Fruit fly (Drosophila melanogaster) whole organism, pupa: ENCODE data around the gene Lgr1.

Experiments
- CG10348 ChIP-seq: fragments of 200-800 bp; sonication (Bioruptor generic); IDR thresholded peaks from 2 replicates; pipeline ENCODE4 v1.3.6; 2022; ENCODE audit warnings: missing biosample characterization, missing genetic modification characterization
- CG12605 ChIP-seq: fragments of 200-800 bp; sonication (Bioruptor generic); IDR thresholded peaks from 2 replicates; pipeline ENCODE4 v1.3.6; 2022; ENCODE audit warnings: missing biosample characterization, missing genetic modification characterization
- CG13204 ChIP-seq: fragments of 200-800 bp; sonication (Bioruptor generic); optimal IDR thresholded peaks from 2 replicates; lab custom pipeline; 2018; ENCODE audit warnings: missing biosample characterization, mild to moderate bottlenecking, missing genetic modification characterization, moderate library complexity
- CG14655 ChIP-seq: fragments of 200-800 bp; sonication (Bioruptor generic); optimal IDR thresholded peaks from 3 replicates; lab custom pipeline; 2017; ENCODE audit warnings: mild to moderate bottlenecking, missing biosample characterization, missing genetic modification reagents, missing genetic modification characterization
- CG15710 ChIP-seq: fragments of 200-800 bp; sonication (Bioruptor generic); optimal IDR thresholded peaks from 2 replicates; lab custom pipeline; 2018; ENCODE audit warnings: missing biosample characterization, mild to moderate bottlenecking, missing genetic modification characterization, moderate library complexity
- CG17806 ChIP-seq: fragments of 200-800 bp; sonication (Bioruptor generic); optimal IDR thresholded peaks from 2 replicates; lab custom pipeline; 2018; ENCODE audit warnings: missing biosample characterization, mild to moderate bottlenecking, missing genetic modification characterization, moderate library complexity
- CG32121 ChIP-seq: fragments of 200-800 bp; sonication (Bioruptor generic); IDR thresholded peaks from 2 replicates; pipeline ENCODE4 v1.3.6; 2022; ENCODE audit warnings: missing biosample characterization, missing genetic modification characterization
- CG34367 ChIP-seq: fragments of 200-800 bp; sonication (Bioruptor generic); optimal IDR thresholded peaks from 2 replicates; lab custom pipeline; 2018; ENCODE audit warnings: missing biosample characterization, mild to moderate bottlenecking, missing genetic modification characterization
- CG4496 ChIP-seq: fragments of 200-800 bp; sonication (Bioruptor generic); IDR thresholded peaks from 3 replicates; pipeline ENCODE4 v1.3.6; 2022; ENCODE audit warnings: missing biosample characterization, missing genetic modification characterization
- CG8159 ChIP-seq: fragments of 200-800 bp; sonication (Bioruptor generic); optimal IDR thresholded peaks from 3 replicates; lab custom pipeline; 2018; ENCODE audit warnings: missing biosample characterization, mild to moderate bottlenecking, missing genetic modification characterization, moderate library complexity
- CG8301 ChIP-seq: fragments of 200-800 bp; sonication (Bioruptor generic); optimal IDR thresholded peaks from 2 replicates; lab custom pipeline; 2018; ENCODE audit warnings: missing biosample characterization, mild to moderate bottlenecking, missing genetic modification characterization
- CG9948 ChIP-seq: fragments of 200-800 bp; sonication (Bioruptor generic); optimal IDR thresholded peaks from 2 replicates; lab custom pipeline; 2018; ENCODE audit warnings: missing biosample characterization, mild to moderate bottlenecking, missing genetic modification characterization, moderate library complexity
- D1 ChIP-seq: fragments of 200-800 bp; sonication (Bioruptor generic); optimal IDR thresholded peaks from 2 replicates; lab custom pipeline; 2018; ENCODE audit warnings: missing biosample characterization, mild to moderate bottlenecking, missing genetic modification characterization, moderate library complexity
- EcR ChIP-seq: fragments of 200-800 bp; sonication (Bioruptor generic); optimal IDR thresholded peaks from 3 replicates; lab custom pipeline; 2019; ENCODE audit warnings: missing biosample characterization, missing genetic modification characterization, mild to moderate bottlenecking, moderate library complexity, missing genetic modification reagents
- Ets98B ChIP-seq: fragments of 200-800 bp; sonication (Bioruptor generic); IDR thresholded peaks from 2 replicates; pipeline ENCODE4 v1.3.6; 2022; ENCODE audit warnings: missing biosample characterization, missing genetic modification characterization
- Pif1A ChIP-seq: fragments of 200-800 bp; sonication (Bioruptor generic); optimal IDR thresholded peaks from 3 replicates; lab custom pipeline; 2016; ENCODE audit warnings: missing biosample characterization, missing genetic modification characterization
- Pif1B ChIP-seq: fragments of 200-800 bp; sonication (Bioruptor generic); optimal IDR thresholded peaks from 3 replicates; lab custom pipeline; 2016; ENCODE audit warnings: missing biosample characterization, missing genetic modification characterization
- Snoo ChIP-seq: fragments of 200-800 bp; sonication (Bioruptor generic); optimal IDR thresholded peaks from 3 replicates; lab custom pipeline; 2017; ENCODE audit warnings: missing biosample characterization, mild to moderate bottlenecking, missing genetic modification characterization, inconsistent platforms
- fd96Ca ChIP-seq: fragments of 200-800 bp; sonication (Bioruptor generic); IDR thresholded peaks from 3 replicates; pipeline ENCODE4 v1.3.6; 2022; ENCODE audit warnings: missing biosample characterization, missing genetic modification characterization
- gl ChIP-seq: fragments of 200-800 bp; sonication (Bioruptor generic); optimal IDR thresholded peaks from 2 replicates; lab custom pipeline; 2018; ENCODE audit warnings: missing biosample characterization, mild to moderate bottlenecking, missing genetic modification characterization
- rn ChIP-seq: fragments of 200-800 bp; sonication (Bioruptor generic); IDR thresholded peaks from 2 replicates; pipeline ENCODE4 v1.3.6; 2022; ENCODE audit warnings: missing biosample characterization, missing genetic modification characterization

The Lgr1 gene

dm6 chr3R:17701131-17701593, 24.4 kb upstream of the Lgr1 start:
- no peak for TF ChIP-seq CG4496
- no peak for TF ChIP-seq CG10348 (GFP tag; lab: Robert Waterston, UW)
- no peak for TF ChIP-seq Snoo (tag; lab: Kevin White, UChicago)
- TF ChIP-seq CG9948 (tag; lab: Kevin White, UChicago) = no peak
- peak; percentile 75 for TF ChIP-seq EcR (GFP tag; lab: Kevin White, UChicago)
- peak; percentile 17 for TF ChIP-seq CG15710 (tag; lab: Kevin White, UChicago)
- TF ChIP-seq CG32121 (GFP tag; lab: Robert Waterston, UW) = 0 out of 2 replicates have a peak, but pooled peaks have one; percentile 56
- TF ChIP-seq CG17806 (tag; lab: Kevin White, UChicago) = no peak
- no peak for TF ChIP-seq CG8159 (tag; lab: Kevin White, UChicago)
- TF ChIP-seq fd96Ca (GFP tag; lab: Robert Waterston, UW) = 0 out of 3 replicates have a peak, but pooled peaks have one; percentile 5
- no peak for TF ChIP-seq D1 (tag; lab: Kevin White, UChicago)
- no peak; the same call in 1 of the 2 replicates for TF ChIP-seq Ets98B (GFP tag; lab: Robert Waterston, UW)
- no peak for TF ChIP-seq rn (GFP tag; lab: Robert Waterston, UW)
- no peak for TF ChIP-seq CG8301 (tag; lab: Kevin White, UChicago)
- TF ChIP-seq Pif1B = no peak
- TF ChIP-seq CG34367 = no peak
- peak; percentile 48 for TF ChIP-seq CG12605 (GFP tag; lab: Robert Waterston, UW)
- no peak for TF ChIP-seq CG14655 (GFP tag; lab: Kevin White, UChicago)
- TF ChIP-seq CG13204 (GFP tag; lab: Kevin White, UChicago) = peak; percentile 94
- no peak for TF ChIP-seq Pif1A (GFP tag; lab: Kevin White, UChicago)
- no peak for TF ChIP-seq gl (tag; lab: Kevin White, UChicago)

dm6 chr3R:17701971-17702845, 23.4 kb upstream of the Lgr1 start:
- no peak for TF ChIP-seq CG32121 (GFP tag; lab: Robert Waterston, UW)
- peak; percentile 87 for TF ChIP-seq CG34367
- TF ChIP-seq fd96Ca (GFP tag; lab: Robert Waterston, UW) = peak; percentile 46; the same call in 1 of the 3 replicates
- peak; percentile 47 for TF ChIP-seq CG13204 (GFP tag; lab: Kevin White, UChicago)
- TF ChIP-seq Ets98B (GFP tag; lab: Robert Waterston, UW) = no peak; the same call in 1 of the 2 replicates
- peak; percentile 88 for TF ChIP-seq CG8159 (tag; lab: Kevin White, UChicago)
- TF ChIP-seq CG14655 (GFP tag; lab: Kevin White, UChicago) = peak; percentile 72
- TF ChIP-seq CG10348 (GFP tag; lab: Robert Waterston, UW) = no peak
- TF ChIP-seq Pif1A (GFP tag; lab: Kevin White, UChicago) = peak; percentile 71
- TF ChIP-seq EcR (GFP tag; lab: Kevin White, UChicago) = peak; percentile 26
- peak; percentile 62 for TF ChIP-seq Snoo (tag; lab: Kevin White, UChicago)
- TF ChIP-seq CG9948 (tag; lab: Kevin White, UChicago) = peak; percentile 87
- TF ChIP-seq CG4496 = peak; percentile 47; the same call in 1 of the 3 replicates
- TF ChIP-seq CG15710 (tag; lab: Kevin White, UChicago) = peak; percentile 89
- TF ChIP-seq rn (GFP tag; lab: Robert Waterston, UW) = peak; percentile 35; the same call in 1 of the 2 replicates
- TF ChIP-seq D1 (tag; lab: Kevin White, UChicago) = peak; percentile 53
- TF ChIP-seq CG8301 (tag; lab: Kevin White, UChicago) = peak; percentile 48
- TF ChIP-seq gl (tag; lab: Kevin White, UChicago) = no peak
- no peak for TF ChIP-seq CG12605 (GFP tag; lab: Robert Waterston, UW)
- peak; percentile 43 for TF ChIP-seq Pif1B
- peak; percentile 77 for TF ChIP-seq CG17806 (tag; lab: Kevin White, UChicago)

dm6 chr3R:17703024-17703690, 22.4 kb upstream of the Lgr1 start:
- TF ChIP-seq CG17806 (tag; lab: Kevin White, UChicago) (peak; percentile 97), CG34367 (peak; percentile 90), rn (GFP tag; lab: Robert Waterston, UW) (peak; percentile 82), CG13204 (GFP tag; lab: Kevin White, UChicago) (no peak), fd96Ca (GFP tag; lab: Robert Waterston, UW) (peak; percentile 51; the same call in 2 of the 3 replicates), CG32121 (GFP tag; lab: Robert Waterston, UW) (peak; percentile 93), CG8301 (tag; lab: Kevin White, UChicago) (peak; percentile 98), CG14655 (GFP tag; lab: Kevin White, UChicago) (peak; percentile 98), Pif1B (peak; percentile 95), CG8159 (tag; lab: Kevin White, UChicago) (peak; percentile 98), CG10348 (GFP tag; lab: Robert Waterston, UW) (peak; percentile 78), CG15710 (tag; lab: Kevin White, UChicago) (peak; percentile 95), Snoo (tag; lab: Kevin White, UChicago) (peak; percentile 89), CG9948 (tag; lab: Kevin White, UChicago) (peak; percentile 97), Ets98B (GFP tag; lab: Robert Waterston, UW) (peak; percentile 86), CG12605 (GFP tag; lab: Robert Waterston, UW) (peak; percentile 83), EcR (GFP tag; lab: Kevin White, UChicago) (no peak), CG4496 (peak; percentile 88), Pif1A (GFP tag; lab: Kevin White, UChicago) (peak; percentile 95), gl (tag; lab: Kevin White, UChicago) (peak; percentile 91), D1 (tag; lab: Kevin White, UChicago) (peak; percentile 94)
